Worm (Caenorhabditis elegans): ENCODE measurements around the gene pdf-1.
A peak's percentile ranks its signal among the peaks of the same experiment; 100 is the strongest.

pdf-1 gene

ce11 chrIII:6887574-6887973 is 24.7 kb downstream of the pdf-1 start (continued):
- TF ChIP-seq hmg-20 (GFP tag; IDR thresholded peaks at IDR 0.05) (peak; percentile 70; the same call in 1 of the 2 replicates), madf-8 (GFP tag; conservative IDR thresholded peaks at IDR 0.05) (0 out of 2 replicates have a peak, but pooled peaks have one; percentile 18), attf-5 (GFP tag; optimal IDR thresholded peaks at IDR 0.05) (peak; percentile 67), lin-26 (GFP tag; IDR thresholded peaks at IDR 0.05) (peak; percentile 96), lsy-27 (tag; optimal IDR thresholded peaks at IDR 0.05; ENCODE audit: borderline replicate concordance, insufficient read depth) (peak; percentile 64), efl-1 (GFP tag; optimal IDR thresholded peaks at IDR 0.05) (peak; percentile 30), attf-3 (GFP tag; conservative IDR thresholded peaks at IDR 0.05) (peak; percentile 64), madf-3 (GFP tag; IDR thresholded peaks at IDR 0.05) (peak; percentile 77; the same call in 1 of the 2 replicates), C06A6.2 (GFP tag; conservative IDR thresholded peaks at IDR 0.05) (peak; percentile 62), zim-3 (tag; optimal IDR thresholded peaks at IDR 0.05) (peak; percentile 47), mes-4 (tag; optimal IDR thresholded peaks at IDR 0.05) (peak; percentile 62), ztf-18 (tag; optimal IDR thresholded peaks at IDR 0.05) (peak; percentile 78), ekl-4 (GFP tag; IDR thresholded peaks at IDR 0.05) (peak; percentile 64), ZK185.1 (tag; optimal IDR thresholded peaks at IDR 0.05; ENCODE audit: poor library complexity, severe bottlenecking) (peak; percentile 75), F57A8.1 (GFP tag; optimal IDR thresholded peaks at IDR 0.05) (no peak), aptf-2 (GFP tag; conservative IDR thresholded peaks at IDR 0.05) (0 out of 2 replicates have a peak, but pooled peaks have one; percentile 30)

ce11 chrIII:6885889-6886288 is 26.4 kb downstream of the pdf-1 start:
- no peak for TF ChIP-seq zfh-2 (GFP tag; conservative IDR thresholded peaks at IDR 0.05)
- no peak for TF ChIP-seq nhr-120 (GFP tag; IDR thresholded peaks at IDR 0.05)
- TF ChIP-seq snpc-4 (GFP tag; optimal IDR thresholded peaks at IDR 0.05), result no peak
- no peak for TF ChIP-seq snpc-4 (tag; optimal IDR thresholded peaks at IDR 0.05)
- TF ChIP-seq chd-7 (tag; optimal IDR thresholded peaks at IDR 0.05), result no peak
- TF ChIP-seq F10E7.11 (tag; optimal IDR thresholded peaks at IDR 0.05), result no peak
- no peak for TF ChIP-seq repo-1 (tag; optimal IDR thresholded peaks at IDR 0.05)
- TF ChIP-seq hlh-12 (tag; optimal IDR thresholded peaks at IDR 0.05), result no peak
- no peak for TF ChIP-seq C06A6.2 (GFP tag; conservative IDR thresholded peaks at IDR 0.05)
- no peak for TF ChIP-seq snpc-1.3 (tag; optimal IDR thresholded peaks at IDR 0.05; ENCODE audit: insufficient read depth)
- TF ChIP-seq ztf-22 (GFP tag; optimal IDR thresholded peaks at IDR 0.05), result no peak
- no peak for TF ChIP-seq dox-1 (GFP tag; IDR thresholded peaks at IDR 0.05)
- TF ChIP-seq cebp-1 (GFP tag; IDR thresholded peaks at IDR 0.05), result no peak
- TF ChIP-seq cebp-1 (tag; optimal IDR thresholded peaks at IDR 0.05), result no peak
- no peak for TF ChIP-seq die-1 (tag; optimal IDR thresholded peaks at IDR 0.05)
- TF ChIP-seq ztf-28 (GFP tag; IDR thresholded peaks at IDR 0.05), result no peak
- no peak for TF ChIP-seq pha-4 (tag; optimal IDR thresholded peaks at IDR 0.05)

- TF ChIP-seq ceh-79 (tag; optimal IDR thresholded peaks at IDR 0.05) (no peak), akir-1 (GFP tag; optimal IDR thresholded peaks at IDR 0.05) (no peak), snpc-4 (GFP tag; optimal IDR thresholded peaks at IDR 0.05) (no peak), snpc-4 (tag; optimal IDR thresholded peaks at IDR 0.05) (no peak), tbx-9 (tag; optimal IDR thresholded peaks at IDR 0.05; ENCODE audit: borderline replicate concordance) (no peak), F10E7.11 (tag; optimal IDR thresholded peaks at IDR 0.05) (no peak), B0035.1 (tag; optimal IDR thresholded peaks at IDR 0.05) (no peak), F49E8.2 (tag; optimal IDR thresholded peaks at IDR 0.05; ENCODE audit: insufficient read depth) (no peak), ets-4 (GFP tag; optimal IDR thresholded peaks at IDR 0.05) (no peak), pha-4 (tag; optimal IDR thresholded peaks at IDR 0.05) (no peak), sea-2 (GFP tag; IDR thresholded peaks at IDR 0.05) (no peak), mcd-1 (GFP tag; IDR thresholded peaks at IDR 0.05) (no peak), ceh-58 (GFP tag; IDR thresholded peaks at IDR 0.05) (no peak), let-526 (GFP tag; IDR thresholded peaks at IDR 0.05) (no peak), madf-8 (GFP tag; conservative IDR thresholded peaks at IDR 0.05) (no peak), Y79H2A.3 (GFP tag; conservative IDR thresholded peaks at IDR 0.05) (no peak), tlf-1 (GFP tag; optimal IDR thresholded peaks at IDR 0.05) (no peak), madf-3 (GFP tag; IDR thresholded peaks at IDR 0.05) (no peak), F57A8.1 (GFP tag; optimal IDR thresholded peaks at IDR 0.05) (no peak), nfya-2 (GFP tag; IDR thresholded peaks at IDR 0.05) (no peak)
Measured at ce11 chrIII:6884203-6884602, 28.1 kb downstream of the pdf-1 start, which contains the start of gene med-2. Gene med-2, plus strand, starts transcription at chrIII:6884503.

Data from whole organism, young adult.